Fruit fly (Drosophila melanogaster): ENCODE results near the gene gudu.

DNA sequence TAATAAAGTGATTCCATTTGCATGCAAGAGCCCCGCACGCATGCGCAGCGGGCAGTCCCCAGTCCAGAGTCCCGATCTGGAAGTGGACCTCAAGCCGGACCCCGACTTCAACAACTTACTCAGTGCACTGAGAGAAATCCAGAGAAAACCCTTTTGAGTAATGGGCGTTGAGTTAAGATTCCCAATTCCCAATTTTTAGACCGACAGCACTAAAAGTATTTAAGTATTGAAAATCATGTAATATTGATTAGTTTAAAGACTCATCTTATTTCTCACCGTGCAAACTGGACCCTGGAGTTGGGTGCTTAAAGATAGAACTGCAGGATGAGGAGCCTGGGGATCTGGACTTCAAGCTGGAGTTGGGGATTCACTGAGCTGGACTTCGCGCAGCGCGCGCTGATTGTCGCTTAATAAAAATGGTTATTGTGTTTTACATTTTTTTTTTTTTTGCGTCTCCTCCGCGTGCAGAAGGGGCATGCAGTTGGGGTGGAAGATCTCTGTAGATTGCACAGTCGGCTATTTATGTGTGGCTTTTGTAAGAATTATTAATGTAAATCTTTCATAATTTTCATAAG, 30.2 kb upstream of the gudu start:
- TF ChIP-seq psq (optimal IDR thresholded peaks at IDR 0.05), result no peak
- no peak for TF ChIP-seq h (optimal IDR thresholded peaks at IDR 0.05)

Data from Kc167 (cell line).